Worm (Caenorhabditis elegans) whole organism, L4/young adult: ENCODE data around the gene F25B3.5.

ENCODE experiments used
- W03F9.2 ChIP-seq: fragments of 150-350 bp; optimal IDR thresholded peaks from 2 replicates; lab custom pipeline; 2014; ENCODE audit warnings: missing biosample characterization, missing genetic modification characterization
- dao-5 ChIP-seq: sonication (generic microtip); optimal IDR thresholded peaks from 2 replicates; lab custom pipeline; 2016; ENCODE audit warnings: missing genotype, missing genetic modification characterization, moderate library complexity, missing compliant biosample characterization
- him-1 ChIP-seq: sonication (generic microtip); optimal IDR thresholded peaks from 2 replicates; lab custom pipeline; 2016; ENCODE audit warnings: missing genotype, missing genetic modification reagents, missing genetic modification characterization, missing compliant biosample characterization

The F25B3.5 gene

DNA sequence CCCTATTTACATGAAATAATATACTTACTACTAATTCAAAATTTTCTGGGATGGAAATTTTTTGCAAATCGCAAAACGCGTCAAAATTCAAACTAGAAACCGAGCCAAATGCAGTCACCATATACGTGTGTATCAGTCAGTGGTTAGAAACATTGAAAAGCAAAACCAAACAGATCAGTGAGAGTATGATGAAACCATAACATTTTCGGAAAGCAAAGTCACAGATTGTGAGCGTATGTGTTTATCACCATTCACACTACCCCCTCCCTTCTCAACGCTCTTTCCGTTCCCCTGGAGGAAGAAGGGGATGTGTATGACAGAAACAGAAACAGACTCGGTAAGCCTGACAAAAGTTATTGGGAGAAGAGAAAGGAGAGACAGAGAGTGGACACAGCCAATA, 1.6 kb upstream of the F25B3.5 start:
- TF ChIP-seq dao-5 (tag; lab: Kevin White, UChicago) = no peak
- no peak for TF ChIP-seq him-1

DNA sequence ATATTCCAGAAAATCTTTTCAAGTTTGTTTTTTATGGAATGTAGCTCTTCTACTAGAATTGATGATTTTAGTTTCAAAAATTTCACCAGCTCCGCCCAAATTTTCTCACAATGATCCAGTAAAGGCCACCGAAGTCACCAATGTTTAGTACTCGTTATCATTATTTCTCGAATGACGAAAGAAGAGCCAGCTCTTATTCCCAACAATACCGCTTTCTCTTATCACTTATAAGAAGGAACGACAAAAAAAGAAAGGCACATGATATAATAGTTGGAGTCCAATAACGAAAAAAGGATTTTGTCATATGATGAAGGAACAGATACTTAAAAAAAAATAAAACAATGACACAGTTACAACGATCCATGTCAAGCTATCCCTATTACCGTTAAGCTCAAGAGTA, 959 bp upstream of the F25B3.5 start:
- no peak for TF ChIP-seq W03F9.2
- no peak for TF ChIP-seq him-1
- no peak for TF ChIP-seq dao-5 (tag; lab: Kevin White, UChicago)

DNA sequence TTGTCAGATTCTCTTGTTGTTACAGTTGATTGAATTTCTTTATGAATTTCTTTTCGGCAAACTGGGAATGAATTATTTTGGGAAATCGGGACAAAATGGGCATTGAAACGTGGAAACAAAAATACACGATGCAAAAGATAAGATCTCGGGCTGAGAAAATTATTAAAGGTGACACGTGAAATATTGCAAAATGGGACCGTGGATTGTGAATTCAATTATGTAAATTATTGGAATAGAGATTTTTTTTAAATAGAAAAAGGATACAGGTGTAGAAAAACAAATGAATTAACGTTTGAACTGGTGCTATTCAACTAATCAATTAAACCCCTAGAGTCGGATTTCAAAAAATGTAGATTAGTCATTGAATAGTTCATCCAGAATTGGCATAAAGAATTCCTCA, 1.4 kb downstream of the F25B3.5 start, which contains the start of gene F25B3.4:
Gene F25B3.4, minus strand, starts transcription at position 101 of the 400 bp plus-strand sequence.
- no peak for TF ChIP-seq dao-5 (tag; lab: Kevin White, UChicago)

DNA sequence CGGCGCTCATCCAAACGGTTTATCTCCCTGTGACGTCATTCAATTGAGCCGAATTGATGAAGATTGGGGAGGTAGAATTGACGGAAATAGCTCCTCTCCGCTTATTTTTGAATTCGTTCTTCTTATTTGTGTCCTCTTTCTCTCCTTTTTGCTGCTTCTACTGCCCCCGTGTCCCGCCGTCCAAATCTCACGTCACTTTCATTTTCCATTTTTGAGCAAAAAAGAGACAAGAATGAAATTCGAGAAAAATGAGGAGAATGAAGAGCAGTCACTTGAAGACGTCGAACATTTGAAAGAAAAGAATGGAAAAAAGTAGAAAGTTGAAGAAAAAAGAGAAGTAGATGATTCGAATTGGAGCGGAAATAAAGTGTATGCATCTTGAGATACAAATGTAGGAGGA, 6.5 kb downstream of the F25B3.5 start:
- TF ChIP-seq W03F9.2 (no peak), dao-5 (tag; lab: Kevin White, UChicago) (no peak), him-1 (no peak)

DNA sequence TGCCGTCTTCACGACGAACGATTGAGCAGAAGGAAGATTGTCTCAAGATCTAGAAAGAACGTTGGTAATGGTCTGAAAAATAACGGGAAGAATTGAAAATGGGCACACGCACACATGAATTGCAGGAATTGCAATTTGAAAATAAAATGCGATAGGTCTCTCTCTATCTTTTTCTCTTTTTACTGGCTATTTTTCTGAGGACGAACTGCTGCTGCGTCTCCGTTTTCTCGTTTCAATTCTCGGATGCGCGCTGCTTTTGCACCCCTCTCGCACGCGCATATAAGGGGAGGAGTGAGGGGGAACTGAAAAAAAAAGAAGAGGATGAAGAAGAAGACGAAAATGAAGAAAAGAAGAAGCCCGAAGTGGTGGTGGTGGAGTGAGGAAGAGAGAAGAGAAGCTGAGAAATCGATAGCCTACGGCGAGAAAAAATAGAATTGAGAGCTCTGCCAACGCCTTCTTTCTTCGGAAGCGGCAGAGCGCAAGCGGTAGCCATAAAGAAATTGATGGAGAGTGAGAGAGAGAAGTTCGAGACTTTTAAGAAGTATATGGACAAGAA, 8.4 kb downstream of the F25B3.5 start, which contains the start of gene rgef-1:
Gene rgef-1, minus strand, starts transcription at position 51 of the 556 bp plus-strand sequence.
- peak; percentile 61 for TF ChIP-seq him-1
- no peak for TF ChIP-seq W03F9.2

DNA sequence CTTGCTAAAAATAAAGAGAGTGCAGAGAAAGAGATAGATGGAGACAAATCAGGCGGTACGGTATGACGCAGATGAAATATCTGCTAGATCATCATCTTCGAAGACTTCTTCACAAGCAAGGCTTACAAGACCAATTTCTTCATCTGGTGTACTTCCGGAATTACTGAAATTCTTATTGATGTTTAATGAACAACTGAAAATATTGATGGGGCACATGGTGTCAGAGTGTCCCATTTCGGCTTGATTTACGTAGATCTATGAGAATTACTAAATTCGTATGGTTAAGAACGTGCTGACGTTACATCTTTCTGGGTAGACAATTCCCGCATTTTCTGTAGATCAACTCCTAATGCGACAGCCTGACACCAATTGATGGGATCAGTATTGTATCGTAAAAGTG, 13.4 kb downstream of the F25B3.5 start:
- TF ChIP-seq him-1 = no peak
- TF ChIP-seq W03F9.2 = no peak
- no peak for TF ChIP-seq dao-5 (tag; lab: Kevin White, UChicago)

DNA sequence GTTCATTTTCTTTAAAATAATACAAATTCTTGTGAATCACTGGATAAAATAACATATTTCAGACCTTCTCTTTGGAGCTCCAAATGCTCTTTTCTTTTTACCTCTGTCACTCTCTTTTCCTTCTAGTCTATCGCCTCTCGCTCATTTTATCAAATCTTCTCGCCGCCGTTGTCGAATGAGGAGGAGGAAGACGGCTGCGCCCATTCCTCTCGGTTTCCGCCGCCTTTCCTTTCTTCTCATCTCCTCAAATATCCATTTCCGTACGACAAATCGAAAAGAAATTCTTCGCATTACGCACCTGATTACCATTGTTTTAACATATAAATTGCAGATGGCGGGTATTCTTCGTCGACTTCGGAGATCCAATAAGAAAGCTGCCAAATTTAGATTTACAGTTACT, 19.8 kb downstream of the F25B3.5 start, which contains the start of gene ehbp-1:
Gene ehbp-1, plus strand, starts transcription at position 332 of the 400 bp plus-strand sequence.
- no peak for TF ChIP-seq W03F9.2
- no peak for TF ChIP-seq him-1
- no peak for TF ChIP-seq dao-5 (tag; lab: Kevin White, UChicago)

ce11 chrV:9549459-9549858, 20.6 kb downstream of the F25B3.5 start, which contains the start of gene nstp-10:
Gene nstp-10 (minus strand): TSS chrV:9549836.
- TF ChIP-seq W03F9.2 (peak; percentile 65), him-1 (no peak), dao-5 (tag; lab: Kevin White, UChicago) (no peak)

DNA sequence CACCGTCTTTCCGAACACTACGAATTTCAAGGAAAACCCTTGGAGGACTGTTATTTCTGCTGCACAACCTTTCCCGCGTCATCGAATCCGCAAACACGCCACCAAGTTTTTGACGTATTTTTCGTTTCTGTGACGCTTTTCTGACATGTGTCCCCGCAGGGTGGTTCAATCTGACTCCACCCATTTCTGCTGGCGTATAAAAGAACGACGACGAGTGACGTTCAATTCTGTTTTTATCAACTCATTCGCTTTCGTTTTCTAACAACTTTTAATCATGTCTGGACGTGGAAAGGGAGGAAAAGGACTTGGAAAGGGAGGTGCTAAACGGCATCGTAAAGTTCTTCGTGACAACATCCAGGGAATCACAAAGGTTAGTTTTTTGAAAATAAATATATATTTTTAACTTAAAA, 23.2 kb downstream of the F25B3.5 start, which contains the start of gene his-37:
Gene his-37, plus strand, starts transcription at position 246 of the 410 bp plus-strand sequence.
- TF ChIP-seq W03F9.2 = peak; percentile 97
- TF ChIP-seq dao-5 (tag; lab: Kevin White, UChicago) = peak; percentile 37
- TF ChIP-seq him-1 = peak; percentile 96

- TF ChIP-seq him-1 (no peak), W03F9.2 (no peak), dao-5 (tag; lab: Kevin White, UChicago) (no peak)
These were observed 24.0 kb downstream of the F25B3.5 start, which contains the start of gene C50F4.6 for ce11 chrV:9546042-9546581. Gene C50F4.6 (plus strand): TSS chrV:9546092.

- TF ChIP-seq him-1 = no peak
- no peak for TF ChIP-seq dao-5 (tag; lab: Kevin White, UChicago)
- TF ChIP-seq W03F9.2 = no peak
These were observed 24.8 kb downstream of the F25B3.5 start, which contains the start of the genes his-35 and his-41 for ce11 chrV:9545238-9545709. Gene his-35 (minus strand): TSS chrV:9545288. Gene his-41 (plus strand): TSS chrV:9545536.

- TF ChIP-seq W03F9.2 = peak; percentile 29
- TF ChIP-seq him-1 = peak; percentile 44
- no peak for TF ChIP-seq dao-5 (tag; lab: Kevin White, UChicago)
These were observed 25.9 kb downstream of the F25B3.5 start, which contains the start of gene mdf-1 for ce11 chrV:9544176-9544632. Gene mdf-1 (minus strand): TSS chrV:9544226.

DNA sequence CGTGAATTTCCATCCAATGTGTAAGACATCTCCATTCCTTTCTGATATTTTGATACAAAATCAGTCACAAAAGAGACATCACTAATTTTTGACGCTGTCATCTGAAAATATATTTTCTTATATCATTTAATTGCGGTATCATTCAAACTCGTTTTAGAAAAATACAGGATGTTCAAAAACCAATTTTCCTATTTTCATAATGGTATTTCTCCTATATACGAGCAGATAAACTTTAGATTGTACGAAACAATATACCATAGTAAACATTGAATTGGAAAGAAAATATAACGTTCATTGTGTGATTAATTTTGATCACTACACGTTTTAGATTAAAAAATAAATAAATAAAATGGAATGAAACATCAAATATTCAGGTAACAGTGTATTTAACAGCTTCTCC, 28.6 kb downstream of the F25B3.5 start, which contains the start of gene C50F4.16:
Gene C50F4.16, minus strand, starts transcription at position 101 of the 400 bp plus-strand sequence.
- no peak for TF ChIP-seq W03F9.2
- no peak for TF ChIP-seq dao-5 (tag; lab: Kevin White, UChicago)
- no peak for TF ChIP-seq him-1

ce11 chrV:9539638-9540037, 30.5 kb downstream of the F25B3.5 start, which contains the start of gene C50F4.12:
Gene C50F4.12 (minus strand): TSS chrV:9539738.
- no peak for TF ChIP-seq W03F9.2
- no peak for TF ChIP-seq him-1
- no peak for TF ChIP-seq dao-5 (tag; lab: Kevin White, UChicago)

DNA sequence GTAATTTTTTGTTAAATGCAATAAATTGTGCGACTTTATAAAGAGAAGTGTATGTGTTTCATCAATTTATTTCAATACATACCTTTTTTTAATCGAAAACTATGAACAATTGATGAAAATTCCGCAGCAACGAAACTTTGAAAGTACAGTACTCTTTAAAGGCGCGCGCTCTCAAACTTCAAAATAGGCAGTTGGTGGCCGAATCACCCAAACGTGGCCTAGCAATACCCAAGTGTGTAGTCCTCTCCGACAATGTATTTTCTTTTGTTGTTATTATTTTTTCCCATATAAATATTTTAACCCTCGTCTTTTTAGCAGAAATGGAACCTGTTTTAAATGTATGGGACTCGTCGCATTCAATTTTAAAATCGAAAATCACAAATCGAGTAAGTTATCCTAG, 33.6 kb downstream of the F25B3.5 start, which contains the start of gene C50F4.4:
Gene C50F4.4, plus strand, starts transcription at position 267 of the 400 bp plus-strand sequence.
- TF ChIP-seq dao-5 (tag; lab: Kevin White, UChicago) = no peak
- peak; percentile 2 for TF ChIP-seq him-1
- TF ChIP-seq W03F9.2 = no peak
